Fruit fly (Drosophila melanogaster): ENCODE results near the gene CG42544.
A peak's percentile ranks its signal among the peaks of the same experiment; 100 is the strongest.

Gene CG42544

dm6 chr3R:7346445-7346844, 42.1 kb downstream of the CG42544 start, which contains the start of gene nxf4 (continued):
- TF ChIP-seq tll (GFP tag; optimal IDR thresholded peaks at IDR 0.05) (no peak), Oaz (GFP tag; IDR thresholded peaks at IDR 0.05) (peak; percentile 35; the same call in 1 of the 2 replicates), HmgD (GFP tag; optimal IDR thresholded peaks at IDR 0.05) (peak; percentile 74), CG9609 (GFP tag; optimal IDR thresholded peaks at IDR 0.05) (peak; percentile 82), D19A (tag; optimal IDR thresholded peaks at IDR 0.05) (peak; percentile 36), grau (tag; optimal IDR thresholded peaks at IDR 0.05) (no peak), Chrac-16 (GFP tag; optimal IDR thresholded peaks at IDR 0.05) (peak; percentile 82), Mrtf (GFP tag; IDR thresholded peaks at IDR 0.05) (peak; percentile 61; the same call in 2 of the 3 replicates), CG8924 (tag; optimal IDR thresholded peaks at IDR 0.05) (no peak), kah (GFP tag; optimal IDR thresholded peaks at IDR 0.05) (no peak), gsb (GFP tag; IDR thresholded peaks at IDR 0.05) (peak; percentile 13; the same call in 1 of the 2 replicates), Elba2 (GFP tag; optimal IDR thresholded peaks at IDR 0.05) (peak; percentile 42), CG30403 (GFP tag; optimal IDR thresholded peaks at IDR 0.05) (peak; percentile 84), CG10565 (GFP tag; optimal IDR thresholded peaks at IDR 0.05) (no peak), CrebB (tag; optimal IDR thresholded peaks at IDR 0.05) (peak; percentile 9), CG3847 (GFP tag; IDR thresholded peaks at IDR 0.05) (peak; percentile 79), Drgx (GFP tag; IDR thresholded peaks at IDR 0.05) (no peak), scrt (GFP tag; optimal IDR thresholded peaks at IDR 0.05) (no peak), caup (GFP tag; optimal IDR thresholded peaks at IDR 0.05; ENCODE audit: severe bottlenecking) (peak; percentile 68), hbn (GFP tag; IDR thresholded peaks at IDR 0.05; ENCODE audit: partially characterized antibody) (no peak), Hr78 (GFP tag; optimal IDR thresholded peaks at IDR 0.05) (no peak), stc (GFP tag; IDR thresholded peaks at IDR 0.05) (no peak; the same call in 1 of the 2 replicates), CG4854 (GFP tag; optimal IDR thresholded peaks at IDR 0.05) (peak; percentile 77), CG9215 (GFP tag; IDR thresholded peaks at IDR 0.05) (peak; percentile 52), CG8359 (GFP tag; optimal IDR thresholded peaks at IDR 0.05; ENCODE audit: borderline replicate concordance) (peak; percentile 34), sug (tag; optimal IDR thresholded peaks at IDR 0.05) (peak; percentile 68), amos (GFP tag; IDR thresholded peaks at IDR 0.05; ENCODE audit: partially characterized antibody) (peak; percentile 73), br (optimal IDR thresholded peaks at IDR 0.05) (no peak), ken (GFP tag; IDR thresholded peaks at IDR 0.05) (peak; percentile 84), cas (GFP tag; IDR thresholded peaks at IDR 0.05) (no peak), CG17612 (GFP tag; IDR thresholded peaks at IDR 0.05) (0 out of 2 replicates have a peak, but pooled peaks have one; percentile 39), D19B (GFP tag; optimal IDR thresholded peaks at IDR 0.05) (peak; percentile 39), CG10462 (GFP tag; optimal IDR thresholded peaks at IDR 0.05) (peak; percentile 52), B-H2 (GFP tag; optimal IDR thresholded peaks at IDR 0.05) (peak; percentile 45), CG15514 (GFP tag; optimal IDR thresholded peaks at IDR 0.05) (peak; percentile 31), Atf3 (GFP tag; optimal IDR thresholded peaks at IDR 0.05) (peak; percentile 73), CG10366 (GFP tag; IDR thresholded peaks at IDR 0.05) (peak; percentile 64), tgo (GFP tag; IDR thresholded peaks at IDR 0.05) (peak; percentile 67), Bdp1 (GFP tag; optimal IDR thresholded peaks at IDR 0.05) (peak; percentile 67), bsh (GFP tag; optimal IDR thresholded peaks at IDR 0.05) (peak in 1 of 2 experiments; percentile 65), CG7928 (GFP tag; optimal IDR thresholded peaks at IDR 0.05) (no peak), ewg (GFP tag; optimal IDR thresholded peaks at IDR 0.05) (peak; percentile 59), pan (optimal IDR thresholded peaks at IDR 0.05) (no peak), pan (GFP tag; optimal IDR thresholded peaks at IDR 0.05 in 1 of 2, IDR thresholded peaks at IDR 0.05 in 1 of 2) (peak in 1 of 2 experiments; percentile 60), gcm2 (GFP tag; optimal IDR thresholded peaks at IDR 0.05) (no peak), twi (tag; optimal IDR thresholded peaks at IDR 0.05) (no peak), sna (GFP tag; IDR thresholded peaks at IDR 0.05; ENCODE audit: partially characterized antibody) (no peak), CG31441 (GFP tag; IDR thresholded peaks at IDR 0.05) (peak; percentile 47; the same call in 1 of the 2 replicates), slbo (GFP tag; IDR thresholded peaks at IDR 0.05) (peak; percentile 89), Awh (GFP tag; IDR thresholded peaks at IDR 0.05) (peak; percentile 26; the same call in 1 of the 2 replicates), slou (GFP tag; optimal IDR thresholded peaks at IDR 0.05) (peak; percentile 64)
